Worm (Caenorhabditis elegans): ENCODE data around the gene grsp-2.

Gene grsp-2

DNA sequence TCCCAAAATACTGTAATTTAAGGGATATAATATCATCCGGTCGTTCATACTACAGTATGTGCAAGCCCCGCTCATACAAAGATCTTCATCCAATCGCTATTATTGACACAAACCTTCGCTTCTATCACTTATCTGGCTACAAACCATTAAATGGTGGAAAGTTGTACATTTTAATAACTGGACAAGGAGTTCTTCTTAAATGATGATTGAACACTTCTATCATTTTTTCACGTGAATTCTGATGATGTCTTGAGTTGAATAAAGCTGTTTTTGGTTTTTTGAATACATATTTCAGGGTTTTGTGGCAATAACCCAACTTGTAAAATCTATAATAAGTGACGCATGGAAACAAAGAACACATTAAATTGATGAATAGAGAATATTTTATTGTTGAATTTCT lies 6.5 kb downstream of the grsp-2 start:
- TF ChIP-seq Y67H2A.10 (GFP tag; conservative IDR thresholded peaks at IDR 0.05) (no peak), nhr-90 (tag; optimal IDR thresholded peaks at IDR 0.05) (no peak), sdz-38 (tag; optimal IDR thresholded peaks at IDR 0.05) (no peak), snpc-3.4 (tag; optimal IDR thresholded peaks at IDR 0.05) (no peak), mel-28 (tag; optimal IDR thresholded peaks at IDR 0.05; ENCODE audit: borderline replicate concordance) (no peak), attf-6 (GFP tag; IDR thresholded peaks at IDR 0.05) (no peak), F22D6.2 (tag; optimal IDR thresholded peaks at IDR 0.05) (no peak), Y56A3A.18 (GFP tag; IDR thresholded peaks at IDR 0.05) (no peak), somi-1 (GFP tag; optimal IDR thresholded peaks at IDR 0.05) (no peak), let-607 (tag; optimal IDR thresholded peaks at IDR 0.05) (no peak), sptf-2 (GFP tag; optimal IDR thresholded peaks at IDR 0.05) (no peak), dpl-1 (GFP tag; optimal IDR thresholded peaks at IDR 0.05) (no peak), madf-8 (GFP tag; conservative IDR thresholded peaks at IDR 0.05) (no peak)

DNA sequence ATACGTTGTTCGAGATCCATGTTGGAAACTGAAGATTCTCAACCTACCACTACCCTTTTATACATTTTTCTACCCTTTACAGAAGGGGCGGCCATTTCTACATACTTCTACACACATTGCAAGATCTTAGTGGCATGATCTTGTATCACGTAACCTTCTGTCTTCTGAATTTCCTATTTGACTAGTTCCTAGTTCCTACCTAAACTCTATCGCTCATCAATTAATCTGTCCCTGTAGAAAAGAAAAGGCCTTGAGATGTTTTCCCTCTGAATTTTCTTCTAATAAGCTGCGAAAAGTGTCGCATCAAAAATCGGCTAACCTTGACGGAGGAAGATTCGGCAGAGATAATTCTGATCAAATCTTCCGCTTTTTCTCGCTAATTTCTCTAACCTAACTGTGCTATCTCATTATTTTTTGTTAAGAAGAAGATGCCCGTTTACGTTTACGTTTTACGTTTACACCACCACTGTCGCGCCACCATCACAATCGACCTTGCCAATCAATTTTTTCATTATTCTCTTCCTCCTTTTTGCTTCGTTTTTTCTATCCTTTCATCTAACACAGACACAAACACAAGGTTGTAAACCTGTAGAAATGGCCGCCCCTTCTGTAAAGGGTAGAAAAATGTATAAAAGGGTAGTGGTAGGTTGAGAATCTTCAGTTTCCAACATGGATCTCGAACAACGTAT lies 8.2 kb downstream of the grsp-2 start, which contains the start of the genes col-117 and col-3:
TSS of gene col-117 (minus strand) at position 51 of the 689 bp plus-strand sequence.
TSS of gene col-3 (plus strand) at position 639 of the 689 bp plus-strand sequence.
- TF ChIP-seq efl-1 (GFP tag; optimal IDR thresholded peaks at IDR 0.05) (no peak), zfh-2 (GFP tag; conservative IDR thresholded peaks at IDR 0.05) (no peak), pbrm-1 (GFP tag; IDR thresholded peaks at IDR 0.05) (no peak), dpl-1 (GFP tag; optimal IDR thresholded peaks at IDR 0.05) (no peak), F23B12.7 (tag; optimal IDR thresholded peaks at IDR 0.05; ENCODE audit: insufficient read depth) (no peak), F10E7.11 (tag; optimal IDR thresholded peaks at IDR 0.05) (no peak), egl-18 (GFP tag; IDR thresholded peaks at IDR 0.05) (no peak), let-526 (GFP tag; IDR thresholded peaks at IDR 0.05) (no peak), hrde-1 (tag; optimal IDR thresholded peaks at IDR 0.05; ENCODE audit: borderline replicate concordance) (no peak), xnd-1 (tag; optimal IDR thresholded peaks at IDR 0.05) (no peak), rec-8 (tag; optimal IDR thresholded peaks at IDR 0.05) (no peak), B0336.3 (GFP tag; IDR thresholded peaks at IDR 0.05) (no peak), akir-1 (GFP tag; optimal IDR thresholded peaks at IDR 0.05) (no peak), D2030.7 (GFP tag; IDR thresholded peaks at IDR 0.05) (no peak), Y53G8AR.9 (GFP tag; conservative IDR thresholded peaks at IDR 0.05) (no peak), die-1 (tag; optimal IDR thresholded peaks at IDR 0.05) (no peak), attf-5 (GFP tag; optimal IDR thresholded peaks at IDR 0.05) (no peak), nhr-80 (tag; optimal IDR thresholded peaks at IDR 0.05) (no peak)

DNA sequence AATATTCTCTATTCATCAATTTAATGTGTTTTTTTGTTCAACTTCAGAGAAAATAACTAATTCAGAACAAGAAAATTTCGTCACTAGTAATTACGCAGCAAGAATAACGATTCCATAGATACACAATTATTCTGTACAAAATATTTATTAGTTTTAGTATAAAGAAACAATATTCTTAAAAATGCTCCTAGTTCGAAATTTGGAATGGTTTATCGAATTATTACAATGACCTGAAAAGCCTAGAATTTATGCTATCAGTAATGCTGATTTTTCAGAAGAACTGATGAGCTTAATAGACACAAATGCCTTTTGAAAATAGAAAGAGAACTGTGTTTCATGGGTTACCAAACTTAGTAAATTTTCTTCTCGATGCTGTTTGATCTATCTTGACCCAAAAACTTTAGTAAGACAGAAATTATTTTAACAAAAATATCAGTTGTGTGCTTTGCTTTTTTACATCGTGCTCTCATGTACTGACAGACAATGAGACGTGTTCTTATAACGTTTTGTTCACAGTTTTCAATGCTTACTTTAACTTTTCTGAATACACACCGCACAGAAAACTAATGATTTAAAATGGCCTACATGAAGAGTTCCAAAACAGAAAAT lies 10.0 kb downstream of the grsp-2 start:
- TF ChIP-seq ama-1 (optimal IDR thresholded peaks at IDR 0.05) (peak; percentile 32), ama-1 (GFP tag; optimal IDR thresholded peaks at IDR 0.05) (no peak), tlf-1 (GFP tag; optimal IDR thresholded peaks at IDR 0.05) (no peak)

DNA sequence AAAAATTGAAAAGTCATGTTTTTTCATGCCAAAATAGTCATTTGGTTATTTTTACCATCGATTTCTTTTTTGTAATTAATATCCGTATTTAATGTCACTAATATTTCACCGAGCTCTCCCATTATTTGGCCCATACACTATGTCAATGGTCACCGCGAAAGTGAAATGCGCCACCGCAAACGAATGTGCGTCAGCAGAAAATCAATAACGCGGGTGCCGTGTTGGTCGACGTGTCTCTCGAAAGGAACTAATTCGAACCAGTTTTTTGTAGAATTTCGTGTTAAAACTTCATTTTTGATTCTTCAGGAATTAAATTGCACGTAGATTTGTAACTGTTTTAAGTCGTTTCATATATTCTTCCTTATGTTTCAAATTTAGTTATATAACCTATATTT lies 10.5 kb downstream of the grsp-2 start:
- no peak for TF ChIP-seq let-526 (GFP tag; IDR thresholded peaks at IDR 0.05)
- no peak for TF ChIP-seq madf-8 (GFP tag; conservative IDR thresholded peaks at IDR 0.05)
- TF ChIP-seq F10E7.11 (tag; optimal IDR thresholded peaks at IDR 0.05) = no peak
- TF ChIP-seq let-607 (tag; optimal IDR thresholded peaks at IDR 0.05) = peak; percentile 19 to 27
- TF ChIP-seq akir-1 (GFP tag; optimal IDR thresholded peaks at IDR 0.05) = no peak
- peak; percentile 17 for TF ChIP-seq nhr-80 (tag; optimal IDR thresholded peaks at IDR 0.05)
- no peak for TF ChIP-seq athp-1 (tag; optimal IDR thresholded peaks at IDR 0.05)
- peak; percentile 69 for TF ChIP-seq ztf-18 (tag; optimal IDR thresholded peaks at IDR 0.05)

Measured in whole organism, young adult.